Worm (Caenorhabditis elegans): ENCODE results near the gene H12I13.6.

H12I13.6 gene

ce11 chrII:6109989-6110388 is 32.3 kb downstream of the H12I13.6 start:
- TF ChIP-seq fkh-10 (GFP tag; optimal IDR thresholded peaks at IDR 0.05) = no peak
- no peak for TF ChIP-seq ceh-63 (GFP tag; optimal IDR thresholded peaks at IDR 0.05)
- no peak for TF ChIP-seq ces-1 (GFP tag; optimal IDR thresholded peaks at IDR 0.05)

- TF ChIP-seq ets-5 (GFP tag; IDR thresholded peaks at IDR 0.05) (no peak), C34B4.2 (tag; optimal IDR thresholded peaks at IDR 0.05) (no peak), jun-1 (tag; optimal IDR thresholded peaks at IDR 0.05) (no peak), swsn-7 (tag; optimal IDR thresholded peaks at IDR 0.05) (no peak), fos-1 (tag; optimal IDR thresholded peaks at IDR 0.05) (no peak), hpl-2 (GFP tag; optimal IDR thresholded peaks at IDR 0.05) (no peak), alr-1 (tag; optimal IDR thresholded peaks at IDR 0.05; ENCODE audit: borderline replicate concordance) (no peak), snpc-4 (tag; optimal IDR thresholded peaks at IDR 0.05) (no peak), nhr-71 (tag; optimal IDR thresholded peaks at IDR 0.05) (no peak), mab-9 (GFP tag; IDR thresholded peaks at IDR 0.05) (no peak), pag-3 (tag; optimal IDR thresholded peaks at IDR 0.05; ENCODE audit: borderline replicate concordance, insufficient read depth) (no peak), nhr-11 (tag; optimal IDR thresholded peaks at IDR 0.05) (no peak), aly-2 (tag; optimal IDR thresholded peaks at IDR 0.05) (no peak), lin-35 (GFP tag; optimal IDR thresholded peaks at IDR 0.05) (no peak)
Observed at ce11 chrII:6113187-6113586, 35.5 kb downstream of the H12I13.6 start, which contains the start of gene heri-1. Gene heri-1 (minus strand): TSS chrII:6113194.

DNA sequence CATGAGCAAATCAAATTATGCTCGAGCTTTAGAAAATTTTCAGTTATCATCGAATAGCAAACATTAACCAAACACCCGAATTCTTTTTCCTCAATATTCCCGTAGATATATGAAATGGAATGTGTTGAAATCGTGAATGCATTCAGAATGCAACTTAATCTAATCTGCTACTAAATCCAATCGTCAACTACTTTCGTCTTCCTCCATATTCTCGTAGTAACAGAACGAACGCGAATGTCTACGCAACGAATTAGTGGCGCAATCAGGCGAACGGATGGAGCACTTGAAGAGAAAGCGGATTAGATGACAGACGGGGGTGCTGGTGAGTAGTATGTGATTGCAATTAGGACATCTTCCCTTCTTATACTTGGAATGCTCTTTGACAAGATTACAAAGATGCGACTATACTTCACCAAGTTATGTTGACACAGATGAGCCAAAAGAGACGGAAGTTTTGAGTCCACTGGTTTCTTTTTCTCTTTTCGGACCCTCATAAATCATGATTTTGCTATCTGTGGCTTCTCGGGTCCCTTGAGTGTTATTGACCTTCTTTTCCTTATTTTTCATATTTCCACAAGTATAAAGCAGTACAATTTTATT is 36.2 kb downstream of the H12I13.6 start:
- TF ChIP-seq grh-1 (GFP tag; IDR thresholded peaks at IDR 0.05) (no peak), lin-14 (GFP tag; optimal IDR thresholded peaks at IDR 0.05) (peak; percentile 16)

DNA sequence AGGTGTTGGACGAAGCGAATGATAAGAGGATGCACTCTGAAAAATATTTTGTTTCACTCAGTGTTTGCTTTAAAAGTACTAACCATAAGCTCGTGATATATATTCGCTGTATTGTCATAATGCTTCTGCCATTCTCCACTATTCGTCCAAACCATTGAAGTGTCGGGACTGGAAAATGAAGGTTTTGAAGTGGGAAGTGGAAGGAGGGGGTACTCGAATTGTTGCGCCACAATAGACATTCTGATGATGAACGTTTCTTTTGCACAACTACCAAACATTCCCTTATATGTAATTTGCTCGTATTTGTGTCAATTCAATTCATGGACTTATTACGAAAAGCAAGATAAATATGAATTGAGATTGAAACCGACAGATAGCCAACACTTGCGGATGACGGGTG is 37.6 kb downstream of the H12I13.6 start:
- TF ChIP-seq sup-37 (GFP tag; optimal IDR thresholded peaks at IDR 0.05) (no peak), fkh-10 (GFP tag; optimal IDR thresholded peaks at IDR 0.05) (peak; percentile 16), nhr-19 (GFP tag; conservative IDR thresholded peaks at IDR 0.05) (no peak), elt-2 (tag; optimal IDR thresholded peaks at IDR 0.05) (no peak)

ce11 chrII:6116701-6117100 is 39.0 kb downstream of the H12I13.6 start:
- no peak for TF ChIP-seq nhr-76 (tag; optimal IDR thresholded peaks at IDR 0.05)
- TF ChIP-seq blmp-1 (tag; optimal IDR thresholded peaks at IDR 0.05) = peak; percentile 25

DNA sequence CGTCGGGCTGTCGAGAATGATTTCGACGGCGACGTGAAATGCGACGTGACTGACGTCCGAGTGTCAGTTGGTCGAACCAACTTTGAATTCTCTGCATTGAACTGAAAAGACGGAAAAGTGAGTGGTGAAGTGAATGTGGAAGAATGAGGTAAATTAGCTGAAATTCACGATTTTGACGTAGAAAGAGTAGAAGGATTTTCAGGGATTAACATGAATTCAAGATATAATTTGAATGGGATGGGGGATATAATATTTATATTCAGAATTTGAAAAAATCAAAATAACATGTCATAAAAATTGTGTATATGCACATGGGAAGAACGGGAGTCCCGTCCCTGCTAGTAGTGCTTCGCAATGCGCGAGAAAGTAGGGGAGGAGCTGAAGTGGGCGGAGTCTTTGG is 40.5 kb downstream of the H12I13.6 start, which contains the start of gene C29H12.6:
TSS of gene C29H12.6 (minus strand) at position 101 of the 400 bp plus-strand sequence.
- peak; percentile 13 for TF ChIP-seq dsc-1 (tag; optimal IDR thresholded peaks at IDR 0.05)
- no peak for TF ChIP-seq C04F5.9 (tag; optimal IDR thresholded peaks at IDR 0.05)
- no peak for TF ChIP-seq unc-62 (GFP tag; optimal IDR thresholded peaks at IDR 0.05)

DNA sequence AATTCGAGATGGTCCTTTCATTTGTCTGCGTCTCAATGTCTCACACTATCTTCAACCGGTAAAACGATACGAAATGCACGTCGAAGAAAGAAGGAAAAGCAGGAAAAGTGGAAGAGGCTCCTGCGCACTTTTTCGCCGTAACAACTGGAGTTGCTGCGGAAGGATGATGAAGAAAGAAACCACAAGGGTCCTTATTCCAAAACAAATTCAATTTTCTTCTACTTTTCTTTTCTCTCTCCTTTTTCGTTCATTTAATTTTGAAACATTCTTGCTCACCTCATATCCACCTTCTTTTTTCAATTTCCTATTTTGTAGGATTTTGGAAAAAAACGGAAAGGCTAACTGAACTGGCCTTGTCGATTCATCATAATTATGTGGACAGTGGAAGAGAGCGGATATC is 42.8 kb downstream of the H12I13.6 start:
- no peak for TF ChIP-seq nhr-84 (tag; optimal IDR thresholded peaks at IDR 0.05)
- peak; percentile 61 for TF ChIP-seq lin-14 (GFP tag; optimal IDR thresholded peaks at IDR 0.05)
